Fruit fly (Drosophila melanogaster) S2 (cell line): ENCODE data around the gene CG17267.

Experiments used
- CG8478 ChIP-seq: fragments of >200 bp; optimal IDR thresholded peaks from 2 replicates; lab custom pipeline; 2018
- CTCF ChIP-seq, 2 experiments: fragments of >200 bp; optimal IDR thresholded peaks; 2 replicates each; lab custom pipeline; 2018

dm6 chr3R:20731331-20731730 lies 7.6 kb downstream of the CG17267 start, which contains the start of gene CG31205:
- TF ChIP-seq CG8478 (lab: Kevin White, UChicago) (no peak), CTCF (optimal IDR thresholded peaks at IDR 0.05; lab: Kevin White, UChicago) (no peak)
